Worm (Caenorhabditis elegans): ENCODE data around the gene mvk-1.

The mvk-1 gene

ce11 chrIII:6173020-6173597 is 37.0 kb upstream of the mvk-1 start, which contains the start of the genes abcf-3 and F42A10.5 (continued):
- TF ChIP-seq F33H1.4 (GFP tag; IDR thresholded peaks at IDR 0.05) (peak; percentile 58), xnd-1 (tag; optimal IDR thresholded peaks at IDR 0.05) (peak; percentile 28), F22D6.2 (tag; optimal IDR thresholded peaks at IDR 0.05) (no peak), madf-6 (GFP tag; IDR thresholded peaks at IDR 0.05) (peak; percentile 55; the same call in 1 of the 2 replicates), ZK185.1 (tag; optimal IDR thresholded peaks at IDR 0.05; ENCODE audit: poor library complexity, severe bottlenecking) (no peak), mel-28 (tag; optimal IDR thresholded peaks at IDR 0.05; ENCODE audit: borderline replicate concordance) (no peak), ztf-25 (GFP tag; IDR thresholded peaks at IDR 0.05) (no peak), cebp-1 (GFP tag; IDR thresholded peaks at IDR 0.05) (no peak), cebp-1 (tag; optimal IDR thresholded peaks at IDR 0.05) (peak; percentile 93), hlh-12 (tag; optimal IDR thresholded peaks at IDR 0.05) (no peak), atf-7 (tag; optimal IDR thresholded peaks at IDR 0.05) (no peak), mes-4 (tag; optimal IDR thresholded peaks at IDR 0.05) (no peak), attf-5 (GFP tag; optimal IDR thresholded peaks at IDR 0.05) (peak; percentile 33), nhr-120 (GFP tag; IDR thresholded peaks at IDR 0.05) (no peak), attf-6 (GFP tag; IDR thresholded peaks at IDR 0.05) (no peak), let-607 (tag; optimal IDR thresholded peaks at IDR 0.05) (peak in 1 of 2 experiments; percentile 56), D2030.7 (GFP tag; IDR thresholded peaks at IDR 0.05) (peak; percentile 41; the same call in 1 of the 2 replicates), hmg-20 (GFP tag; IDR thresholded peaks at IDR 0.05) (no peak), hsf-1 (GFP tag; IDR thresholded peaks at IDR 0.05) (no peak), nfya-2 (GFP tag; IDR thresholded peaks at IDR 0.05) (no peak), C17E4.6 (GFP tag; IDR thresholded peaks at IDR 0.05) (no peak), nfyb-1 (GFP tag; IDR thresholded peaks at IDR 0.05) (0 out of 2 replicates have a peak, but pooled peaks have one; percentile 40), F57C9.4 (tag; optimal IDR thresholded peaks at IDR 0.05) (no peak), akir-1 (GFP tag; optimal IDR thresholded peaks at IDR 0.05) (no peak), pbrm-1 (GFP tag; IDR thresholded peaks at IDR 0.05) (peak; percentile 41; the same call in 1 of the 2 replicates), ztf-18 (tag; optimal IDR thresholded peaks at IDR 0.05) (peak; percentile 94), tbp1 (GFP tag; optimal IDR thresholded peaks at IDR 0.05) (peak; percentile 23), ets-4 (GFP tag; optimal IDR thresholded peaks at IDR 0.05) (no peak), zfh-2 (GFP tag; conservative IDR thresholded peaks at IDR 0.05) (no peak), mcd-1 (GFP tag; IDR thresholded peaks at IDR 0.05) (peak; percentile 66), ceh-91 (GFP tag; IDR thresholded peaks at IDR 0.05) (no peak), Y53G8AR.9 (GFP tag; conservative IDR thresholded peaks at IDR 0.05) (0 out of 2 replicates have a peak, but pooled peaks have one; percentile 58), lin-35 (GFP tag; optimal IDR thresholded peaks at IDR 0.05) (peak in 1 of 3 experiments; percentile 66)

- TF ChIP-seq cebp-1 (GFP tag; IDR thresholded peaks at IDR 0.05) (no peak), cebp-1 (tag; optimal IDR thresholded peaks at IDR 0.05) (peak; percentile 24), lin-35 (GFP tag; optimal IDR thresholded peaks at IDR 0.05) (peak in 1 of 3 experiments; percentile 30), attf-6 (GFP tag; IDR thresholded peaks at IDR 0.05) (no peak), chd-7 (tag; optimal IDR thresholded peaks at IDR 0.05) (peak; percentile 14), mxl-1 (tag; optimal IDR thresholded peaks at IDR 0.05) (no peak), Y95B8A.8 (GFP tag; IDR thresholded peaks at IDR 0.05) (no peak), tbp1 (GFP tag; optimal IDR thresholded peaks at IDR 0.05) (peak; percentile 4), hmg-1.2 (GFP tag; IDR thresholded peaks at IDR 0.05) (peak; percentile 95), egl-44 (GFP tag; IDR thresholded peaks at IDR 0.05) (no peak), nhr-80 (tag; optimal IDR thresholded peaks at IDR 0.05) (no peak), ZK185.1 (tag; optimal IDR thresholded peaks at IDR 0.05; ENCODE audit: poor library complexity, severe bottlenecking) (no peak), let-526 (GFP tag; IDR thresholded peaks at IDR 0.05) (no peak), hlh-12 (tag; optimal IDR thresholded peaks at IDR 0.05) (no peak), K12H6.12 (tag; optimal IDR thresholded peaks at IDR 0.05) (peak; percentile 12), hsf-1 (GFP tag; IDR thresholded peaks at IDR 0.05) (peak; percentile 84), rpc-1 (optimal IDR thresholded peaks at IDR 0.05) (peak; percentile 51), rpc-1 (tag; optimal IDR thresholded peaks at IDR 0.05) (no peak), ceh-40 (GFP tag; IDR thresholded peaks at IDR 0.05) (no peak), somi-1 (GFP tag; optimal IDR thresholded peaks at IDR 0.05) (no peak), dox-1 (GFP tag; IDR thresholded peaks at IDR 0.05) (peak; percentile 7; the same call in 1 of the 2 replicates), rcor-1 (GFP tag; IDR thresholded peaks at IDR 0.05) (no peak), ceh-79 (tag; optimal IDR thresholded peaks at IDR 0.05) (no peak)
Observed at ce11 chrIII:6170038-6170437, 34.0 kb upstream of the mvk-1 start.
